Fruit fly (Drosophila melanogaster) whole organism: ENCODE measurements around the gene CG11398.

ENCODE experiments used
- CG8478 ChIP-seq: fragments of >200 bp; optimal IDR thresholded peaks from 2 replicates; lab custom pipeline; 2018; ENCODE audit warnings: inconsistent platforms
- Dll ChIP-seq: fragments of >200 bp; optimal IDR thresholded peaks from 2 replicates; lab custom pipeline; 2017
- EcR ChIP-seq, 2 experiments: fragments of >200 bp; optimal IDR thresholded peaks; 2 replicates each; lab custom pipeline; 2017; ENCODE audit warnings: missing biosample characterization in 2 of 2, missing genetic modification characterization in 2 of 2, missing genetic modification reagents in 2 of 2
- pan ChIP-seq: fragments of >200 bp; optimal IDR thresholded peaks from 2 replicates; lab custom pipeline; 2017
- psq ChIP-seq: fragments of >200 bp; optimal IDR thresholded peaks from 2 replicates; lab custom pipeline; 2017
- usp ChIP-seq: fragments of >200 bp; optimal IDR thresholded peaks from 2 replicates; lab custom pipeline; 2017; ENCODE audit warnings: missing biosample characterization, missing genetic modification characterization, mixed read lengths

CG11398 gene

DNA sequence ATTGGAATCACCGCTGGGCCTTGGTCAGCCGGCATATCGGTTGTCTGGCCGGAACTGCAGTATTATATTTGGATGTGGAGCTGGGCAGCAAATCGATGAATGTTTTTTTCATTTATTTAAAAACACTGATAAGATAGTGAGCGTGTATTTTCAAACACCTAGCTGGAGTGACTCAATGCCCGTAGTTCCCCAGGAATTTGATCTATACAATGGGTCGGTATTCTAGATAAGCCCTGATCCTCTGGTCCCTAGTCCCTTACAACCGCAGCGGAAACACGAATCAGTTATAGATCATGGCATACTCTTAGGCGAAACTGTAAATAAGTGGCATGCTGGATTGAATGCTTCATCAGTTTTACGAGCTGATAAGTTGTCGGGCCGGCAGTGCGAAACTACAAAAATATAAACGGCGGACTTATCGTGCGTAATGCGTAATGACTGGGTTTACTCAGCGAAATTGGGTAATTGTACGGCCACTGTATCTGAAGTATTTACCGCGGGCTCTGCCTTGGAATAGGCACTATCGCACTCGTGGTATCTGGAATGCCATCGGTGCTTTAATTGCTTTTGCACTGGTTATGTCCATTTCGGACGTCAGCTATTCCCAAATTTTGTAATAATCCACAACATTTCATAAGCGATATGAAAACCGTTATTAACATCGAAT, 42.1 kb downstream of the CG11398 start:
- TF ChIP-seq EcR (GFP tag; optimal IDR thresholded peaks at IDR 0.05; lab: Kevin White, UChicago) (no peak), CG8478 (no peak), psq (lab: Kevin White, UChicago) (no peak), usp (GFP tag; lab: Kevin White, UChicago) (no peak), pan (lab: Kevin White, UChicago) (no peak)

DNA sequence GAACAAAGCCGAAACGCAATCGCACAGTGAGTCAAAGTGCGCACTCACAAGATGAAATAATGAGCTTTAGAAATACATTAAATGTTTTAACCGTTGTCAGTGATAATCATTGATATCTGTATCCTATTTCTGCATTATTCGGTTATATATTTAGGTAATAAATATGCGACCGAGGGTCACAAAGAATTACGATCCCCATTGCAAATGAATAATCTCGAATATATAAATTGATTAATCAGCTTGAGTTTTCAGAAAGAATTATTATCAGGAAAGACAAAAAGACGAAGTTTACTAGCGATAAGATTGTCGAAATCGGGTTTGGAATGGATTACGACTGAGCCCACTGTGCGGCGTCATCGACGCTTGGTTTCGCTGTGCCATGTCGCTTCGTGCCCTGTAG, 43.9 kb downstream of the CG11398 start:
- TF ChIP-seq CG8478 (no peak), usp (GFP tag; lab: Kevin White, UChicago) (no peak), psq (lab: Kevin White, UChicago) (no peak), EcR (GFP tag; optimal IDR thresholded peaks at IDR 0.05; lab: Kevin White, UChicago) (no peak), Dll (no peak), pan (lab: Kevin White, UChicago) (no peak)

DNA sequence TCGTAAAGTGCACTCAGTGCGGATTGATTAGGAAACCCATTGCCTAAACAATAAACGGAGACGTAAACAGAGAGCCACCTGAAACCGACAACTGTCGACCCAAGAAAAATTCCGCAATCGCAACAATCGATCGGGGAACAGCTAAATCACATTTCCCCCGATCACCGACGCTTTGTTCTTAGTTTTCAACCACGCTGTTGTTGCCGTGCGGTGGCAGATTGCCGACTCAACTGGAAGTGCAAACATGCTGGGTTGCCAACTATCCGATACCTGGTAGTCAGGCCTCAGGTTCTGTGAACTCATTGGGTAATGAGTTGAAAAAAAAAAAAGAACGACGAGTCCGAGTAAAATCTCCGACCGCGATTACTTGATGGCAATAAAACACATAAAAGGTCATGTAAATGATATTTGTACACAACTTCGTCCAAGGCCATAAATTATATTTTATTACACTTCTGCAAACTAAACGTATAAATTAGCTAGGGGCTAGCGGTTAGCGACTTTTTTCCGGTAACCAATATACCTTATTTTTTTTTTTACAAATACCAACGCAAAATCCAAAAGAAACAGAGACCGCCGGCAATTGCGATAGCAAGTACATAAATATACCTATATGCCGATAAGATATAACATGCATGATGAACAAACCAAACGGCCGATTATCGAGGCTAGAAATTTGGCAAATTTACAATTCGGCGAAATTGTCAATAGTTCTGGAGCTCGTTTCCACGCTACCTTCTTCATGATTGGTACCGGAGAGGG, 44.7 kb downstream of the CG11398 start, which contains the start of gene CG11378:
CG11378 (plus strand) TSS at position 712 of the 762 bp plus-strand sequence.
- TF ChIP-seq EcR (GFP tag; optimal IDR thresholded peaks at IDR 0.05; lab: Kevin White, UChicago) (no peak), CG8478 (no peak)
